Worm (Caenorhabditis elegans): Measurements from ENCODE around the gene sod-1.
A peak's percentile ranks its signal among the peaks of the same experiment; 100 is the strongest.

sod-1 gene

DNA sequence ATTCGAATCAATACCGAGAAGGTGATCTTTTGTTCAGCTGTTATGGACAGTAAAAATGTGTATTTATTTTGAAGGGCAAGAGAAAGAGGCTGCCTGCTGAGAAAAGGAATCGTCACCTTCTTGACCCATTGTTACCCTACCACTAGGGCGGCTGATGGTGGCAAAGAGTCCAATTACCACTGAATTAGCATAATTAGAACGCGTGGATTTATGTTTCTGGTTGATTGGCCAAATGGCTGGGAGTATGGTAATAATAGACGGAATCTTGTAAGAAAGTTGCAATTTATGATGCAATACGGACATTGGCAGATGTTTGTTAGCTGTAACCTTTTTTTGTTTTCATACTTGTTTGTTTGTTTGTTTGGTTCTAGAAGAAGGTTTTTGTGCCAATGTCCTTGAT is 33.8 kb downstream of the sod-1 start (continued):
- TF ChIP-seq pqm-1 (tag; optimal IDR thresholded peaks at IDR 0.05) (no peak), unc-3 (GFP tag; conservative IDR thresholded peaks at IDR 0.05) (no peak), unc-3 (tag; optimal IDR thresholded peaks at IDR 0.05) (no peak), pat-9 (tag; optimal IDR thresholded peaks at IDR 0.05) (no peak), odd-2 (tag; optimal IDR thresholded peaks at IDR 0.05) (no peak)

DNA sequence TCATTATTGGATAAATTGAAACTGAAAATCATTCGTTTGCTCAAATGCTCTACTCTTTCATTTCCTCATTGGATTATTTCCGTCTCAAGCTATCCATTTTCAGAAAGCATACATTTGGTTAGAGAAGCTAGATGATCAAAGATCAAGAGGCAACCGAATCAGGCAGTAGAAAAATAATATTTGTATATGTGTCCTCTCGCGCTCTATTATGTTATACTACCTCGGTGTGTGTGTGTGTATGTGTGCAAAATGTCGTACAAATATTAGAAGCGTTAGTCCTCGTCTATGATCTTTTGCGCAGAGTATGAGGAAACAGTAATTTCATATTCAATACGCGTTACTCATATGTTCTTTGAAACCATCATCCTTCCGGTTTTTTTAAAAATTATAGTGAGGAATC is 36.6 kb downstream of the sod-1 start:
- TF ChIP-seq tbx-2 (tag; optimal IDR thresholded peaks at IDR 0.05) (peak; percentile 41), eyg-1 (tag; optimal IDR thresholded peaks at IDR 0.05) (no peak)

DNA sequence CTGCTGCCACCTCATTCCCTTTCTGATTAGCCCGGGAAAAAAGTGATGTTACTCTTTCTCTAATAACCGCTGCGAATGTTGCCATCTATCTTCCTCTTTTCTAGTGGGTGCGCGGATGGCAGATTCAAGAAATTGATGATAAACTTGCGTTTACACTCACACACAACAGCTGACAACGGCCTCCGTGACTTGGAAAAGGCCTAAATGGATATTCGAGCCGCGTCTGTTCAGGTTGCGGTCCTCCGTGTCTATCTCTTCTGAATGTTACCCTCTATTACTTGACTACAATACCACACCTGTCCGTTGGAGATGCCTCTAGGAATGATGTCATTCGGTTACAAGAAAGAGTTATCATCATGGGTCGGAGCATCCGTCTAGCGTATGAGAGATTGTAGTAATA is 37.2 kb downstream of the sod-1 start:
- no peak for TF ChIP-seq hlh-6 (tag; optimal IDR thresholded peaks at IDR 0.05)
- no peak for TF ChIP-seq Y22D7AL.16 (tag; optimal IDR thresholded peaks at IDR 0.05)
- no peak for TF ChIP-seq elt-4 (tag; optimal IDR thresholded peaks at IDR 0.05)
- no peak for TF ChIP-seq pros-1 (tag; optimal IDR thresholded peaks at IDR 0.05)
- TF ChIP-seq fkh-10 (GFP tag; optimal IDR thresholded peaks at IDR 0.05), result no peak

DNA sequence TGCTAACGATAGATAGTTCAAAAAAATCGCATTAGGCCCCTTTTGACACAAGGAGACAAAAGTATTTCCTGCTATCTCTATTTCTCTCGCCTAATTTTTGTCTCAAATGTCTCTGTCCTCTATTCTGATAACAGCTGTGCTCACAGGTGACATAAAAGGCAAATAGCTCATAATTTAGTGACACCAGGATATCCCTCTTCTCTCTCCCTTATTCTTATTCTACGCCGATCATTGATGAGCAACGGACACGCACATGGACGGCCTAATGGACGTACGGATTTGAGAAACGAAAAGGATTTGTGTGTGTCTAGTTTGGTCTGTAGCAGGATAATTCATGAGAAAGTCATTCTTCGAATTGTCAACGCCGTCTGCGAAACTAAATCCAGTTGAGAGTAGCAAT is 37.7 kb downstream of the sod-1 start:
- TF ChIP-seq pqm-1 (tag; optimal IDR thresholded peaks at IDR 0.05) (no peak), pat-9 (tag; optimal IDR thresholded peaks at IDR 0.05) (no peak), ceh-34 (tag; optimal IDR thresholded peaks at IDR 0.05) (no peak), unc-55 (GFP tag; optimal IDR thresholded peaks at IDR 0.05) (peak; percentile 26), T23F11.4 (GFP tag; optimal IDR thresholded peaks at IDR 0.05) (no peak), ceh-6 (GFP tag; optimal IDR thresholded peaks at IDR 0.05) (no peak), ceh-48 (tag; optimal IDR thresholded peaks at IDR 0.05) (no peak)

DNA sequence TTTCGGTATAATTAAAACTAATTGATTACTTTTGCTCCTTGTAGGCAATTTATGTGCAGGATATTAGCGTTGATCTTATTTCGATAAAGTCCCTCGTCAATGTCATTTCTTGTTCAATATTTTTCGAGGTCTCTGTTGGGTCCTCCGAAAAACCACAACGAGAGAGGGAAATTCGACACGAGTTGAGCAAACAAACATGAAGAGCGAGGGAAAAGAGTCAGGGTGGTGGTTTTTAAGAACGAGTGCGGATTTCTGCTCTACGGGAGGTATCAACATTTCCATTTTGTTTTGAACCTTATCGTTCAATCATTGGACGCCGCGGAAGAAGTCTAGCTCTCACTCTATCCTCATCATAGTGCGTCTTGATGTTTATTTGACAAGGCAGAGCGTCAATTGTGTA is 39.0 kb downstream of the sod-1 start:
- TF ChIP-seq ceh-19 (GFP tag; optimal IDR thresholded peaks at IDR 0.05) (peak; percentile 25), ceh-34 (tag; optimal IDR thresholded peaks at IDR 0.05) (peak; percentile 92), zip-5 (tag; optimal IDR thresholded peaks at IDR 0.05) (no peak)

DNA sequence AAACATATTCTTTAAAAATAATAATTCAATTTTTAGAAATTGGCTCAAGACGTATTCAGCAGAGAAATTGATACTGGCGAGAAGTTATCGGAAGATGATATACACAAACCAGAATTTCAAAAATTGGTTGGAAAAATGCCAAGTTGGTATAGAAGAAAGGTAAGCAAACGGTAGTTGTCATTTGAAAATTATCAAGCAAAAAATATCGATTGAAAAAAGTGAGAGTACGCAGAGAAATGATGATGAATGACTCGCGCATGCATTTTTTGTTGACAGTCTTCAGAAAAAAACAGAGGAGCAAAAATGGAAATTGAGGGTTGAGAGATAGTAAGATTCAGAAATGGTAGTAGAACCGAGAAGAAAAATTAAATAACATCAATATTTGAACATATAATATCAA is 40.7 kb downstream of the sod-1 start:
- no peak for TF ChIP-seq unc-55 (GFP tag; optimal IDR thresholded peaks at IDR 0.05)
- no peak for TF ChIP-seq Y22D7AL.16 (tag; optimal IDR thresholded peaks at IDR 0.05)

DNA sequence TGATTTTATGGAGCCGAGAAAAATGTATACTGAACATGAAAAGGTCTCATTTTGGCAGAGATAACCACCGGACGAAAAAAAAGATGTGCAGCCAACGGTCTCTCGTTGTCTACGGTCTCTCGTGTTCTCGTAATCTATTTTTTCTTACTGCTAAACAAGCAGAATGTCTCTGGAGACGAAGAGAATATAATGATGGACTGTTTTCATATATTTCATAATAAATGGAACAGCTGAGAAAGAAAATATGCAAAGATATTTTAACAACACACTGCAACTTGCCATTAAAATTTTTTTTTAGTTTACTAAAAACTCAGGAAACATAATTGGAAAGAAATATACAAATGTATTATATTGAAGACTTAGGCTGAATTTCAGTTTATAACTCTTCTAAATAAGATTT is 43.6 kb downstream of the sod-1 start:
- TF ChIP-seq ceh-6 (GFP tag; optimal IDR thresholded peaks at IDR 0.05), result no peak
- TF ChIP-seq sdc-2 (tag; optimal IDR thresholded peaks at IDR 0.05), result no peak
- no peak for TF ChIP-seq nhr-11 (tag; optimal IDR thresholded peaks at IDR 0.05)
- TF ChIP-seq fax-1 (tag; optimal IDR thresholded peaks at IDR 0.05), result no peak
- no peak for TF ChIP-seq unc-55 (GFP tag; optimal IDR thresholded peaks at IDR 0.05)
- no peak for TF ChIP-seq odd-2 (tag; optimal IDR thresholded peaks at IDR 0.05)

DNA sequence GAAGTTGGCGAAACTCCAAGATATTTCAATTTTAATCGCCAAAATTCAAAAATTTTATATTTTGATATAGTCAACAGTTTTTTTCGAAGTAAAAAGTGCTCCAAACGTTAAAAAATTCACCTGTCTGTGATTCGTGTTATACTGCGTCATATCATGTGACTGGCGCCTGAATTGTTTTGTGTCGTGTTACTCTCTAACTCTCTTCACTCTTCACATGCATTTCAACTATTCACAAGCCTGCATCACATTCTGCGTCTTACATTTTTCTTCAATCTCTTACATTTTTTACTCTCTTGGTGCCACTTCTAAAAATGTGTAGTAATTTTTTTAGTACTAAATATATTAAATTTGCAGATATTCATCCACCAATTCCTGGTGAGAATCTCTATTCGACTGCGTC is 45.3 kb downstream of the sod-1 start, which contains the start of gene flcn-1:
Gene flcn-1, plus strand, starts transcription at position 348 of the 400 bp plus-strand sequence.
- TF ChIP-seq sdc-2 (tag; optimal IDR thresholded peaks at IDR 0.05) (no peak), hlh-30 (tag; optimal IDR thresholded peaks at IDR 0.05; ENCODE audit: insufficient read depth) (peak; percentile 66)

DNA sequence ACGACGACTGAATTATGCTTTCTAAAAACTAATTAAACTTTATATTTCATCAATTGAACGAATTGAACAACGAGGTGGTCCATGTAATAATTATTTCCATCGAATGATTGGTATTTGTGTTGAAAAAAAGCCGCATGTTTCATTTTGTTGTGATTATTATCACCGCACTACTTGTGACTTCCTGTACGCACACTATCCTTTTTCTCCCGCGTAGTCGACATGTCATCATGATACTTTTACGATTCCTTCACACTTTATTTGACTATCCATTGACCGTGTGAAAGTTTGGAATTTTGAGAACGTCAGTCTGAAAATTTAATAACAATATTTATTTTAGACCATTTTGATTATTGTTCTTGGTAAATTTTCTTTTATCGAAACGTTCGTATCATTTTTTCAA is 46.1 kb downstream of the sod-1 start, which contains the start of gene F22D3.4:
Gene F22D3.4, minus strand, starts transcription at position 1 of the 400 bp plus-strand sequence.
- TF ChIP-seq nhr-11 (tag; optimal IDR thresholded peaks at IDR 0.05) (no peak), madf-2 (tag; optimal IDR thresholded peaks at IDR 0.05) (no peak), K02D7.2 (tag; optimal IDR thresholded peaks at IDR 0.05) (no peak), lim-6 (tag; optimal IDR thresholded peaks at IDR 0.05) (no peak)

Measured in whole organism, late embryonic.